Worm (Caenorhabditis elegans) whole organism, mixed stage, embryonic: ENCODE results near the gene snpn-1.
A peak's percentile ranks its signal among the peaks of the same experiment; 100 is the strongest.

ENCODE experiments used
- M03D4.4 ChIP-seq: sonication (generic microtip); optimal IDR thresholded peaks from 2 replicates; lab custom pipeline; 2017; ENCODE audit warnings: mild to moderate bottlenecking, missing genetic modification characterization, missing compliant biosample characterization
- bed-3 ChIP-seq: fragments of 200-800 bp; sonication (Bioruptor generic); optimal IDR thresholded peaks from 3 replicates; lab custom pipeline; 2018; ENCODE audit warnings: mild to moderate bottlenecking, missing genetic modification characterization, moderate library complexity, missing compliant biosample characterization
- blmp-1 ChIP-seq: fragments of 150-350 bp; optimal IDR thresholded peaks from 2 replicates; lab custom pipeline; 2014; ENCODE audit warnings: missing biosample characterization, missing genetic modification characterization
- ceh-39 ChIP-seq: fragments of 150-350 bp; optimal IDR thresholded peaks from 2 replicates; lab custom pipeline; 2014; ENCODE audit warnings: missing biosample characterization, missing genetic modification characterization
- ceh-43 ChIP-seq: fragments of 200-800 bp; sonication (Bioruptor generic); optimal IDR thresholded peaks from 2 replicates; lab custom pipeline; 2018; ENCODE audit warnings: mild to moderate bottlenecking, missing genetic modification characterization, moderate library complexity, missing compliant biosample characterization
- ces-1 ChIP-seq: fragments of 150-350 bp; optimal IDR thresholded peaks from 2 replicates; lab custom pipeline; 2014; ENCODE audit warnings: missing biosample characterization, missing genetic modification reagents, missing genetic modification characterization
- cnd-1 ChIP-seq: fragments of 200-800 bp; sonication (Bioruptor generic); optimal IDR thresholded peaks from 2 replicates; lab custom pipeline; 2018; ENCODE audit warnings: mild to moderate bottlenecking, missing genetic modification characterization, missing compliant biosample characterization
- drap-1 ChIP-seq: fragments of 200-800 bp; sonication (Bioruptor generic); optimal IDR thresholded peaks from 3 replicates; lab custom pipeline; 2018; ENCODE audit warnings: mild to moderate bottlenecking, missing genetic modification characterization, missing compliant biosample characterization
- elt-1 ChIP-seq: sonication (generic microtip); optimal IDR thresholded peaks from 2 replicates; lab custom pipeline; 2017; ENCODE audit warnings: missing genetic modification characterization, mild to moderate bottlenecking, missing compliant biosample characterization, antibody characterized with exemption, moderate library complexity, borderline replicate concordance; ENCODE audit not compliant: insufficient read depth
- elt-3 ChIP-seq: fragments of 150-350 bp; optimal IDR thresholded peaks from 2 replicates; lab custom pipeline; 2014; ENCODE audit warnings: missing biosample characterization, missing genetic modification characterization
- flh-1 ChIP-seq: fragments of 200-800 bp; sonication (Bioruptor generic); optimal IDR thresholded peaks from 2 replicates; lab custom pipeline; 2018; ENCODE audit warnings: mild to moderate bottlenecking, missing genetic modification characterization, moderate library complexity, missing compliant biosample characterization
- ham-2 ChIP-seq: fragments of 200-800 bp; sonication (Bioruptor generic); optimal IDR thresholded peaks from 2 replicates; lab custom pipeline; 2018; ENCODE audit warnings: mild to moderate bottlenecking, missing genetic modification characterization, missing compliant biosample characterization
- hlh-1 ChIP-seq: fragments of 150-350 bp; optimal IDR thresholded peaks from 2 replicates; lab custom pipeline; 2014; ENCODE audit warnings: missing biosample characterization, missing genetic modification reagents, missing genetic modification characterization
- lin-13 ChIP-seq: fragments of 150-350 bp; optimal IDR thresholded peaks from 2 replicates; lab custom pipeline; 2014; ENCODE audit warnings: missing biosample characterization, missing genetic modification characterization
- lin-32 ChIP-seq: fragments of 200-800 bp; sonication (Bioruptor generic); optimal IDR thresholded peaks from 2 replicates; lab custom pipeline; 2018; ENCODE audit warnings: mild to moderate bottlenecking, missing genetic modification characterization, missing compliant biosample characterization
- lsy-2 ChIP-seq: fragments of 150-350 bp; optimal IDR thresholded peaks from 2 replicates; lab custom pipeline; 2014; ENCODE audit warnings: missing biosample characterization, missing genetic modification characterization
- mab-5 ChIP-seq: fragments of 150-350 bp; optimal IDR thresholded peaks from 2 replicates; lab custom pipeline; 2014; ENCODE audit warnings: missing biosample characterization, missing genetic modification characterization
- mep-1 ChIP-seq: fragments of 150-350 bp; optimal IDR thresholded peaks from 2 replicates; lab custom pipeline; 2017; ENCODE audit warnings: missing biosample characterization, missing genetic modification reagents, missing genetic modification characterization, inconsistent platforms
- mls-2 ChIP-seq: sonication (generic microtip); optimal IDR thresholded peaks from 2 replicates; lab custom pipeline; 2016; ENCODE audit warnings: mild to moderate bottlenecking, missing genetic modification characterization, moderate library complexity, missing compliant biosample characterization
- nhr-2 ChIP-seq: fragments of 150-350 bp; optimal IDR thresholded peaks from 2 replicates; lab custom pipeline; 2014; ENCODE audit warnings: missing biosample characterization, missing genetic modification characterization
- nhr-28 ChIP-seq: fragments of 150-350 bp; optimal IDR thresholded peaks from 2 replicates; lab custom pipeline; 2014; ENCODE audit warnings: missing biosample characterization, missing genetic modification characterization
- nhr-76 ChIP-seq: sonication (generic microtip); optimal IDR thresholded peaks from 2 replicates; lab custom pipeline; 2017; ENCODE audit warnings: missing biosample characterization, missing genetic modification characterization
- sem-2 ChIP-seq: fragments of 200-800 bp; sonication (Bioruptor generic); optimal IDR thresholded peaks from 2 replicates; lab custom pipeline; 2018; ENCODE audit warnings: mild to moderate bottlenecking, missing genetic modification characterization, missing compliant biosample characterization
- sptf-1 ChIP-seq: sonication (generic microtip); optimal IDR thresholded peaks from 2 replicates; lab custom pipeline; 2017; ENCODE audit warnings: mild to moderate bottlenecking, missing genetic modification characterization, moderate library complexity, missing compliant biosample characterization
- tbx-8 ChIP-seq: fragments of 200-800 bp; sonication (Bioruptor generic); optimal IDR thresholded peaks from 2 replicates; lab custom pipeline; 2018; ENCODE audit warnings: mild to moderate bottlenecking, missing genetic modification characterization, moderate library complexity, missing compliant biosample characterization
- unc-120 ChIP-seq: sonication (generic microtip); optimal IDR thresholded peaks from 2 replicates; lab custom pipeline; 2017; ENCODE audit warnings: missing genetic modification characterization, missing compliant biosample characterization; ENCODE audit not compliant: poor library complexity, severe bottlenecking
- unc-39 ChIP-seq: fragments of 150-350 bp; optimal IDR thresholded peaks from 2 replicates; lab custom pipeline; 2014; ENCODE audit warnings: missing biosample characterization, missing genetic modification characterization
- unc-62 ChIP-seq: fragments of 150-350 bp; optimal IDR thresholded peaks from 2 replicates; lab custom pipeline; 2014; ENCODE audit warnings: missing biosample characterization, missing genetic modification reagents, missing genetic modification characterization
- zip-8 ChIP-seq: fragments of 150-350 bp; optimal IDR thresholded peaks from 2 replicates; lab custom pipeline; 2014; ENCODE audit warnings: missing biosample characterization, missing genetic modification characterization
- ztf-11 ChIP-seq: fragments of 150-350 bp; optimal IDR thresholded peaks from 2 replicates; lab custom pipeline; 2014; ENCODE audit warnings: missing biosample characterization, missing genetic modification characterization

Gene snpn-1

ce11 chrIV:5109943-5110342 is 19.1 kb upstream of the snpn-1 start:
- TF ChIP-seq blmp-1, result no peak
- TF ChIP-seq ces-1 (GFP tag; lab: Kevin White, UChicago), result peak; percentile 69
- no peak for TF ChIP-seq flh-1
- no peak for TF ChIP-seq ceh-39
- peak; percentile 62 for TF ChIP-seq elt-1 (tag; lab: Kevin White, UChicago)
- TF ChIP-seq zip-8 (tag; lab: Kevin White, UChicago), result peak; percentile 91
- TF ChIP-seq mls-2 (tag; lab: Kevin White, UChicago), result no peak
- TF ChIP-seq ham-2 (GFP tag; lab: Kevin White, UChicago), result no peak
- TF ChIP-seq sem-2 (GFP tag; lab: Kevin White, UChicago), result no peak
- no peak for TF ChIP-seq cnd-1
- TF ChIP-seq ztf-11 (tag; lab: Kevin White, UChicago), result no peak
- peak; percentile 20 for TF ChIP-seq nhr-2 (tag; lab: Kevin White, UChicago)
- TF ChIP-seq sptf-1, result no peak
- TF ChIP-seq bed-3 (GFP tag; lab: Kevin White, UChicago), result no peak
- no peak for TF ChIP-seq drap-1 (GFP tag; lab: Kevin White, UChicago)
- no peak for TF ChIP-seq nhr-76 (tag; lab: Kevin White, UChicago)
- peak; percentile 7 for TF ChIP-seq mep-1 (tag; lab: Kevin White, UChicago)
- TF ChIP-seq unc-120 (tag; lab: Kevin White, UChicago), result no peak
- TF ChIP-seq hlh-1 (tag; lab: Kevin White, UChicago), result no peak
- no peak for TF ChIP-seq elt-3 (tag; lab: Kevin White, UChicago)
- TF ChIP-seq unc-39 (tag; lab: Kevin White, UChicago), result no peak

ce11 chrIV:5108971-5109370 is 18.1 kb upstream of the snpn-1 start:
- TF ChIP-seq nhr-2 (tag; lab: Kevin White, UChicago) (no peak), ces-1 (GFP tag; lab: Kevin White, UChicago) (peak; percentile 98)

ce11 chrIV:5103229-5103894 is 12.5 kb upstream of the snpn-1 start, which contains the start of gene C02B10.3:
TSS of gene C02B10.3 (minus strand) at chrIV:5103279.
- no peak for TF ChIP-seq sptf-1
- peak; percentile 68 for TF ChIP-seq ces-1 (GFP tag; lab: Kevin White, UChicago)

- TF ChIP-seq lin-32 (GFP tag; lab: Kevin White, UChicago), result no peak
- no peak for TF ChIP-seq nhr-2 (tag; lab: Kevin White, UChicago)
- no peak for TF ChIP-seq zip-8 (tag; lab: Kevin White, UChicago)
- no peak for TF ChIP-seq mab-5 (tag; lab: Kevin White, UChicago)
- no peak for TF ChIP-seq lsy-2 (tag; lab: Kevin White, UChicago)
- TF ChIP-seq unc-62 (GFP tag; lab: Kevin White, UChicago), result no peak
- TF ChIP-seq nhr-28 (tag; lab: Kevin White, UChicago), result no peak
- TF ChIP-seq tbx-8 (GFP tag; lab: Kevin White, UChicago), result no peak
- TF ChIP-seq flh-1, result no peak
- TF ChIP-seq hlh-1 (tag; lab: Kevin White, UChicago), result no peak
- TF ChIP-seq mep-1 (tag; lab: Kevin White, UChicago), result no peak
- no peak for TF ChIP-seq blmp-1
- no peak for TF ChIP-seq lin-13 (tag; lab: Kevin White, UChicago)
- no peak for TF ChIP-seq nhr-76 (tag; lab: Kevin White, UChicago)
Observed at ce11 chrIV:5101945-5102344, 11.1 kb upstream of the snpn-1 start.

- TF ChIP-seq M03D4.4 (tag; lab: Kevin White, UChicago) (peak; percentile 6), mls-2 (tag; lab: Kevin White, UChicago) (no peak), ces-1 (GFP tag; lab: Kevin White, UChicago) (peak; percentile 48)
- TF ChIP-seq, all 35 proteins: peak for 2
Observed at ce11 chrIV:5100145-5100544, 9.3 kb upstream of the snpn-1 start.

ce11 chrIV:5093462-5093861 is 2.6 kb upstream of the snpn-1 start:
- TF ChIP-seq lin-32 (GFP tag; lab: Kevin White, UChicago) (peak; percentile 30), sptf-1 (peak; percentile 37), M03D4.4 (tag; lab: Kevin White, UChicago) (no peak), elt-3 (tag; lab: Kevin White, UChicago) (no peak), ceh-43 (peak; percentile 55), mls-2 (tag; lab: Kevin White, UChicago) (peak; percentile 45)
